Fruit fly (Drosophila melanogaster) Kc167 (cell line): ENCODE measurements around the gene GXIVsPLA2.
A peak's percentile ranks its signal among the peaks of the same experiment; 100 is the strongest.

Experiments
- Myc ChIP-seq: fragments of >200 bp; optimal IDR thresholded peaks from 2 replicates; lab custom pipeline; 2017; ENCODE audit warnings: missing external identifiers
- Sin3A ChIP-seq: fragments of >200 bp; optimal IDR thresholded peaks from 2 replicates; lab custom pipeline; 2018; ENCODE audit warnings: missing external identifiers
- h ChIP-seq: fragments of >200 bp; optimal IDR thresholded peaks from 3 replicates; lab custom pipeline; 2018; ENCODE audit warnings: missing external identifiers
- insv ChIP-seq: fragments of >200 bp; optimal IDR thresholded peaks from 3 replicates; lab custom pipeline; 2018; ENCODE audit warnings: missing external identifiers
- psq ChIP-seq: fragments of >200 bp; optimal IDR thresholded peaks from 2 replicates; lab custom pipeline; 2017; ENCODE audit warnings: missing external identifiers
- ttk ChIP-seq: sonication (Bioruptor generic); optimal IDR thresholded peaks from 2 replicates; lab custom pipeline; 2017; ENCODE audit warnings: missing external identifiers

The GXIVsPLA2 gene

dm6 chr3L:15982148-15982547 lies 27.3 kb downstream of the GXIVsPLA2 start:
- TF ChIP-seq psq (lab: Kevin White, UChicago) (no peak), Sin3A (lab: Kevin White, UChicago) (no peak), h (lab: Kevin White, UChicago) (no peak)

- TF ChIP-seq Myc (lab: Kevin White, UChicago) (no peak), insv (lab: Kevin White, UChicago) (no peak), psq (lab: Kevin White, UChicago) (no peak), h (lab: Kevin White, UChicago) (no peak), Sin3A (lab: Kevin White, UChicago) (no peak), ttk (lab: Kevin White, UChicago) (no peak)
These were observed 28.0 kb downstream of the GXIVsPLA2 start, which contains the start of the genes brm and Arl1 for dm6 chr3L:15982783-15983432. TSS of gene brm (minus strand) at chr3L:15982869. TSS of gene Arl1 (plus strand) at chr3L:15983135.

dm6 chr3L:15987635-15988034 lies 32.7 kb downstream of the GXIVsPLA2 start, which contains the start of gene PolD1:
TSS of gene PolD1 (minus strand) at chr3L:15987815.
- TF ChIP-seq insv (lab: Kevin White, UChicago) (no peak), Sin3A (lab: Kevin White, UChicago) (no peak), psq (lab: Kevin White, UChicago) (no peak), h (lab: Kevin White, UChicago) (no peak), ttk (lab: Kevin White, UChicago) (no peak), Myc (lab: Kevin White, UChicago) (no peak)

DNA sequence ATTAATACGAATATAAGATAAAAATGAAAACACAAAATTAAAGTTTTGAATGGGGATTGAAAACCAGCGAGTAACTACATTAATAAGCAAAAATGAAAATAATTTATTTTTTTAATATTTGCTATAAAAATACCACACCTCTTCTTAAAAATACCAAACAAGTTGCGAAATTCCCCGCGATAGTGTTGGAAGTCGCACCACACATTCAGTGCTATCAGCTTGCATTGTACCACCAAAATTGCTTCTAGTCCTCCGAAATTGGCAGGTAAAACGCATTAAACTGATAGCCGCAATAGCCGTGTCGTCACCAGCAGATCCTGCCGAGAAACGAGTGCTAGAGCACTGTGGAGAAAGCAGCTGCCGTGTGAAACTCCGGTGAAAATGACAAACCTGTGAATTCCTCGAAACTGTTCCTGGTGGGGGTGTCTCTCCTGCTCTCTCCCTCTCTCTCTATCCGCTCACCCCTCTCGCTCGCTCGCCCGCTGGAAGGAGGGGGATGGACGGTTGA lies 33.2 kb downstream of the GXIVsPLA2 start, which contains the start of gene Hip14:
Gene Hip14 (plus strand): TSS at position 198 of the 508 bp plus-strand sequence.
- TF ChIP-seq psq (lab: Kevin White, UChicago) (no peak), insv (lab: Kevin White, UChicago) (no peak), h (lab: Kevin White, UChicago) (no peak)

dm6 chr3L:15996019-15996418 lies 41.1 kb downstream of the GXIVsPLA2 start:
- TF ChIP-seq psq (lab: Kevin White, UChicago) (no peak), ttk (lab: Kevin White, UChicago) (no peak), Myc (lab: Kevin White, UChicago) (no peak), Sin3A (lab: Kevin White, UChicago) (no peak), h (lab: Kevin White, UChicago) (no peak), insv (lab: Kevin White, UChicago) (no peak)

DNA sequence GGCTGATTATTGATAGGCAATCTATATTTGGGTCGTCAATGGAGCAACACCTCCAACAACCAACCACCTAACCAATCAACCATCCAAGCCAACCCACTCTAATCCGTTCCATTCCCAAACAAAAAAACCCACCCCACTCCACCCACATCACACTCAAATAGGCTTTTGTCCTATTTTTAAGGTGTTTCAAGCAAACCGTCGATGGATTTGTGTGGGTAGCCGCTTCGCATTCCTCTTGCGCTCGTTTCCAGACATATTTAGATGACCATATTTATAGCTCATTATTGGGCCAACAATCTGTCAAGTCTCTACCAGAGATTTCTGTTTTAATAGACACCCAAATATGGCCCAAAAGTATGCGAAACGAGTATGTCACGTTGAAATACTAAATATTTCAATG lies 43.3 kb downstream of the GXIVsPLA2 start:
- no peak for TF ChIP-seq Myc (lab: Kevin White, UChicago)
- TF ChIP-seq insv (lab: Kevin White, UChicago): no peak
- no peak for TF ChIP-seq psq (lab: Kevin White, UChicago)
- TF ChIP-seq ttk (lab: Kevin White, UChicago): no peak
- no peak for TF ChIP-seq h (lab: Kevin White, UChicago)
- TF ChIP-seq Sin3A (lab: Kevin White, UChicago): no peak

dm6 chr3L:15999358-16000005 lies 44.6 kb downstream of the GXIVsPLA2 start:
- no peak for TF ChIP-seq Sin3A (lab: Kevin White, UChicago)

dm6 chr3L:16001164-16001679 lies 46.3 kb downstream of the GXIVsPLA2 start:
- no peak for TF ChIP-seq psq (lab: Kevin White, UChicago)
- no peak for TF ChIP-seq ttk (lab: Kevin White, UChicago)
- TF ChIP-seq h (lab: Kevin White, UChicago): no peak
- TF ChIP-seq Myc (lab: Kevin White, UChicago): no peak
- TF ChIP-seq insv (lab: Kevin White, UChicago): no peak
- TF ChIP-seq Sin3A (lab: Kevin White, UChicago): no peak

DNA sequence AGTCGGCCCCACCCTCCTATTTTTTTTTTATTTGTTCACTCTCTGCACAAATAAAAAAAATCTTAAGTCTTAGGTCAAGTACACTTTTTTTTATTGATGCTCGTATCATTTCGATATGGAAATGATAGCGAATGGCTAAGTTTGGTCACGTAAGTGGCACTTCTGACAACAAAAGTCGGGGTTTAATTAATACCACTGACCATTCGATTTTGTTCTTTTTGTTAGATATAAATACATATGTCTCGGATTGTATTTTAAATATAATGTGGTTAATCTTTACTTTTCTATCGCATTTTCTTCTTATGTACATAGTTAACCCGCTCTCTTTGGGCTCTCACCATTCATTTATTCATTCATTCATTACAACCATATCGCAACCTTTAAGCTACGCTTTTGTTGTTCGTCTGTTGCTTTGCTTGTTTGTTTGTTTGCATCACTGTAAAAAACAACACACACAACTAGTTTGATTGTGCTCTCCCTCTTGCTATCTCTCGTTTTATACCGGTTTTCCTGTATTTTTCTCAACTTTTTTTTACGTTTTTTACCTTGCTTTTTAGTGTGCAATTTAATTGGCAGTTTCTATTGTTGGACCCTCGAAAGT lies 47.3 kb downstream of the GXIVsPLA2 start:
- no peak for TF ChIP-seq Sin3A (lab: Kevin White, UChicago)
- TF ChIP-seq insv (lab: Kevin White, UChicago): no peak

dm6 chr3L:16004401-16005237 lies 49.7 kb downstream of the GXIVsPLA2 start, which contains the start of the genes hzg and mRpS31:
TSS of gene hzg (minus strand) at chr3L:16004736.
TSS of gene mRpS31 (plus strand) at chr3L:16005193.
- no peak for TF ChIP-seq ttk (lab: Kevin White, UChicago)
- peak; percentile 14 for TF ChIP-seq psq (lab: Kevin White, UChicago)
